Fruit fly (Drosophila melanogaster): ENCODE data around the gene CG42831.

The CG42831 gene

dm6 chr3L:10861657-10862543, 47.3 kb downstream of the CG42831 start (continued):
- TF ChIP-seq CG33213 (GFP tag; optimal IDR thresholded peaks at IDR 0.05): no peak
- no peak for TF ChIP-seq danr (GFP tag; IDR thresholded peaks at IDR 0.05)
- no peak for TF ChIP-seq Ets97D (GFP tag; optimal IDR thresholded peaks at IDR 0.05)
- TF ChIP-seq pros (GFP tag; optimal IDR thresholded peaks at IDR 0.05): peak; percentile 99
- TF ChIP-seq CG1792 (GFP tag; optimal IDR thresholded peaks at IDR 0.05): no peak
- TF ChIP-seq CG17802 (tag; optimal IDR thresholded peaks at IDR 0.05): no peak
- peak; percentile 19 for TF ChIP-seq CG12155 (GFP tag; optimal IDR thresholded peaks at IDR 0.05)
- TF ChIP-seq row (GFP tag; IDR thresholded peaks at IDR 0.05): peak; percentile 19; the same call in 1 of the 3 replicates
- peak; percentile 31; the same call in 2 of the 3 replicates for TF ChIP-seq Dbx (GFP tag; IDR thresholded peaks at IDR 0.05)
- no peak; the same call in 1 of the 2 replicates for TF ChIP-seq CG11247 (GFP tag; IDR thresholded peaks at IDR 0.05)
- TF ChIP-seq ATbp (GFP tag; optimal IDR thresholded peaks at IDR 0.05): peak; percentile 34
- TF ChIP-seq gsb-n (tag; optimal IDR thresholded peaks at IDR 0.05): peak; percentile 83
- TF ChIP-seq CG32767 (GFP tag; IDR thresholded peaks at IDR 0.05): no peak
- TF ChIP-seq CG2199 (GFP tag; IDR thresholded peaks at IDR 0.05): peak; percentile 50; the same call in 2 of the 3 replicates
- TF ChIP-seq disco-r (GFP tag; optimal IDR thresholded peaks at IDR 0.05): peak; percentile 1
- peak; percentile 2 for TF ChIP-seq ind (GFP tag; optimal IDR thresholded peaks at IDR 0.05)
- peak; percentile 42; the same call in 1 of the 2 replicates for TF ChIP-seq GATAe (GFP tag; conservative IDR thresholded peaks at IDR 0.05)
- TF ChIP-seq dimm (GFP tag; IDR thresholded peaks at IDR 0.05): no peak
- TF ChIP-seq Deaf1 (tag; optimal IDR thresholded peaks at IDR 0.05): peak; percentile 12
- TF ChIP-seq kni (GFP tag; optimal IDR thresholded peaks at IDR 0.05): peak; percentile 59
- peak; percentile 56 for TF ChIP-seq run (tag; optimal IDR thresholded peaks at IDR 0.05)
- no peak for TF ChIP-seq ham (GFP tag; IDR thresholded peaks at IDR 0.05)
- TF ChIP-seq nerfin-1 (tag; optimal IDR thresholded peaks at IDR 0.05): peak; percentile 60
- TF ChIP-seq zfh2 (GFP tag; optimal IDR thresholded peaks at IDR 0.05): peak; percentile 4
- TF ChIP-seq CG16815 (GFP tag; optimal IDR thresholded peaks at IDR 0.05): no peak
- TF ChIP-seq Kr (GFP tag; optimal IDR thresholded peaks at IDR 0.05): peak; percentile 10
- TF ChIP-seq CTCF (GFP tag; optimal IDR thresholded peaks at IDR 0.05): no peak
- peak; percentile 17; the same call in 2 of the 3 replicates for TF ChIP-seq tgo (GFP tag; IDR thresholded peaks at IDR 0.05)
- TF ChIP-seq mam (GFP tag; optimal IDR thresholded peaks at IDR 0.05): no peak
- no peak for TF ChIP-seq lab (GFP tag; optimal IDR thresholded peaks at IDR 0.05)
- peak; percentile 4 for TF ChIP-seq tup (GFP tag; optimal IDR thresholded peaks at IDR 0.05)

- TF ChIP-seq rib (GFP tag; IDR thresholded peaks at IDR 0.05) (no peak), CG11247 (GFP tag; IDR thresholded peaks at IDR 0.05) (no peak), CG18619 (GFP tag; optimal IDR thresholded peaks at IDR 0.05) (no peak), CG9609 (GFP tag; optimal IDR thresholded peaks at IDR 0.05) (no peak), Nf-YA (GFP tag; IDR thresholded peaks at IDR 0.05) (no peak), CG7786 (GFP tag; optimal IDR thresholded peaks at IDR 0.05) (no peak), CG4404 (GFP tag; IDR thresholded peaks at IDR 0.05) (no peak), Trl (optimal IDR thresholded peaks at IDR 0.05) (no peak), Trl (GFP tag; optimal IDR thresholded peaks at IDR 0.05) (no peak), CG2129 (GFP tag; IDR thresholded peaks at IDR 0.05; ENCODE audit: partially characterized antibody) (no peak), chif (GFP tag; optimal IDR thresholded peaks at IDR 0.05) (no peak), Ravus (GFP tag; IDR thresholded peaks at IDR 0.05) (no peak), Eip74EF (GFP tag; optimal IDR thresholded peaks at IDR 0.05) (peak in 1 of 2 experiments; percentile 43), Optix (GFP tag; IDR thresholded peaks at IDR 0.05) (no peak), Camta (GFP tag; optimal IDR thresholded peaks at IDR 0.05) (no peak), Atf3 (GFP tag; optimal IDR thresholded peaks at IDR 0.05) (no peak), ci (GFP tag; IDR thresholded peaks at IDR 0.05) (no peak), abd-A (tag; optimal IDR thresholded peaks at IDR 0.05) (no peak), CHES-1-like (GFP tag; optimal IDR thresholded peaks at IDR 0.05) (no peak)
Observed at dm6 chr3L:10862544-10863474, 48.2 kb downstream of the CG42831 start.

Measured in whole organism, embryonic.